Fruit fly (Drosophila melanogaster) whole organism, prepupa: Measurements from ENCODE around the gene Klp31E.

Source experiments
- Blimp-1 ChIP-seq: fragments of 200-800 bp; sonication (Bioruptor generic); optimal IDR thresholded peaks from 3 replicates; lab custom pipeline; 2017; ENCODE audit warnings: missing biosample characterization, missing genetic modification characterization, mild to moderate bottlenecking, moderate library complexity, missing genetic modification reagents
- CG10669 ChIP-seq: fragments of 200-800 bp; sonication (Bioruptor generic); optimal IDR thresholded peaks from 3 replicates; lab custom pipeline; 2018; ENCODE audit warnings: missing biosample characterization, mild to moderate bottlenecking, missing genetic modification characterization, moderate library complexity
- CG11294 ChIP-seq: fragments of 200-800 bp; sonication (Bioruptor generic); IDR thresholded peaks from 2 replicates; pipeline ENCODE4 v1.3.6; 2022; ENCODE audit warnings: missing biosample characterization, missing genetic modification characterization
- CG11762 ChIP-seq: fragments of 200-800 bp; sonication (Bioruptor generic); optimal IDR thresholded peaks from 3 replicates; lab custom pipeline; 2016; ENCODE audit warnings: missing biosample characterization, missing genetic modification characterization; ENCODE audit not compliant: insufficient read depth
- CG11902 ChIP-seq: fragments of 200-800 bp; sonication (Bioruptor generic); optimal IDR thresholded peaks from 3 replicates; lab custom pipeline; 2016; ENCODE audit warnings: missing biosample characterization, missing genetic modification characterization
- CG15336 ChIP-seq: fragments of 200-800 bp; sonication (Bioruptor generic); IDR thresholded peaks from 2 replicates; pipeline ENCODE4 v1.3.6; 2022; ENCODE audit warnings: missing biosample characterization, missing genetic modification characterization
- CG16779 ChIP-seq: fragments of 200-800 bp; sonication (Bioruptor generic); optimal IDR thresholded peaks from 3 replicates; lab custom pipeline; 2017; ENCODE audit warnings: missing biosample characterization, mild to moderate bottlenecking, missing genetic modification characterization
- CG3032 ChIP-seq: fragments of 200-800 bp; optimal IDR thresholded peaks from 2 replicates; lab custom pipeline; 2019; ENCODE audit warnings: missing biosample characterization, mild to moderate bottlenecking, missing genetic modification characterization, moderate library complexity
- CG31627 ChIP-seq: fragments of 200-800 bp; sonication (Bioruptor generic); optimal IDR thresholded peaks from 3 replicates; lab custom pipeline; 2016; ENCODE audit warnings: missing biosample characterization, missing genetic modification characterization
- CG34406 ChIP-seq: fragments of 200-800 bp; sonication (Bioruptor generic); optimal IDR thresholded peaks from 3 replicates; lab custom pipeline; 2016; ENCODE audit warnings: missing biosample characterization, missing genetic modification characterization
- CG3919 ChIP-seq: fragments of 200-800 bp; sonication (Bioruptor generic); optimal IDR thresholded peaks from 3 replicates; lab custom pipeline; 2016; ENCODE audit warnings: missing biosample characterization, missing genetic modification characterization
- CG4318 ChIP-seq: fragments of 200-800 bp; sonication (Bioruptor generic); optimal IDR thresholded peaks from 3 replicates; lab custom pipeline; 2017; ENCODE audit warnings: missing biosample characterization, mild to moderate bottlenecking, missing genetic modification characterization
- CG6276 ChIP-seq: fragments of 200-800 bp; sonication (Bioruptor generic); optimal IDR thresholded peaks from 2 replicates; lab custom pipeline; 2017; ENCODE audit warnings: missing biosample characterization, mild to moderate bottlenecking, missing genetic modification characterization
- CG6808 ChIP-seq: fragments of 200-800 bp; sonication (Bioruptor generic); optimal IDR thresholded peaks from 3 replicates; lab custom pipeline; 2017; ENCODE audit warnings: missing biosample characterization, missing genetic modification characterization, mild to moderate bottlenecking, moderate library complexity, missing genetic modification reagents
- CG7368 ChIP-seq: fragments of 200-800 bp; sonication (Bioruptor generic); optimal IDR thresholded peaks from 3 replicates; lab custom pipeline; 2016; ENCODE audit warnings: missing biosample characterization, missing genetic modification characterization
- CG8119 ChIP-seq: fragments of 200-800 bp; sonication (Bioruptor generic); IDR thresholded peaks from 3 replicates; pipeline ENCODE4 v1.3.6; 2022; ENCODE audit warnings: missing biosample characterization, missing genetic modification characterization
- CG8319 ChIP-seq: fragments of 200-800 bp; sonication (Bioruptor generic); optimal IDR thresholded peaks from 3 replicates; lab custom pipeline; 2016; ENCODE audit warnings: missing biosample characterization, missing genetic modification characterization
- CG8632 ChIP-seq: fragments of 200-800 bp; sonication (Bioruptor generic); optimal IDR thresholded peaks from 3 replicates; lab custom pipeline; 2016; ENCODE audit warnings: missing biosample characterization, missing genetic modification characterization
- Eip78C ChIP-seq: fragments of 200-800 bp; sonication (Bioruptor generic); peaks from one replicate; lab custom pipeline; 2016; ENCODE audit warnings: missing biosample characterization, missing genetic modification characterization
- Eip93F ChIP-seq: fragments of 200-800 bp; sonication (Bioruptor generic); optimal IDR thresholded peaks from 2 replicates; lab custom pipeline; 2016; ENCODE audit warnings: missing biosample characterization, mild to moderate bottlenecking, missing genetic modification characterization
- Ets21C ChIP-seq: fragments of 200-800 bp; sonication (Bioruptor generic); optimal IDR thresholded peaks from 3 replicates; lab custom pipeline; 2016; ENCODE audit warnings: missing biosample characterization, missing genetic modification characterization
- Gug ChIP-seq: fragments of 200-800 bp; sonication (Bioruptor generic); IDR thresholded peaks from 2 replicates; pipeline ENCODE4 v1.3.6; 2022; ENCODE audit warnings: missing biosample characterization, missing genetic modification characterization
- Lpt ChIP-seq: fragments of 200-800 bp; sonication (Bioruptor generic); optimal IDR thresholded peaks from 3 replicates; lab custom pipeline; 2016; ENCODE audit warnings: missing biosample characterization, missing genetic modification characterization
- Met ChIP-seq: fragments of 200-800 bp; sonication (Bioruptor generic); optimal IDR thresholded peaks from 3 replicates; lab custom pipeline; 2016; ENCODE audit warnings: missing biosample characterization, missing genetic modification characterization
- OdsH ChIP-seq: fragments of 200-800 bp; sonication (Bioruptor generic); optimal IDR thresholded peaks from 3 replicates; lab custom pipeline; 2016; ENCODE audit warnings: missing biosample characterization, missing genetic modification characterization
- acj6 ChIP-seq: fragments of 200-800 bp; sonication (Bioruptor generic); optimal IDR thresholded peaks from 3 replicates; lab custom pipeline; 2016; ENCODE audit warnings: missing biosample characterization, missing genetic modification characterization
- cyc ChIP-seq: fragments of 200-800 bp; sonication (Bioruptor generic); optimal IDR thresholded peaks from 3 replicates; lab custom pipeline; 2016; ENCODE audit warnings: missing biosample characterization, missing genetic modification characterization
- esn ChIP-seq: fragments of 200-800 bp; sonication (Bioruptor generic); optimal IDR thresholded peaks from 2 replicates; lab custom pipeline; 2016; ENCODE audit warnings: missing biosample characterization, mild to moderate bottlenecking, missing genetic modification characterization, moderate library complexity
- fd59A ChIP-seq: fragments of 200-800 bp; sonication (Bioruptor generic); optimal IDR thresholded peaks from 2 replicates; lab custom pipeline; 2017; ENCODE audit warnings: missing biosample characterization, mild to moderate bottlenecking, missing genetic modification characterization, missing genetic modification reagents
- fkh ChIP-seq: fragments of 200-800 bp; sonication (Bioruptor generic); optimal IDR thresholded peaks from 3 replicates; lab custom pipeline; 2017; ENCODE audit warnings: missing biosample characterization, mild to moderate bottlenecking, missing genetic modification characterization, moderate library complexity
- lz ChIP-seq: fragments of 200-800 bp; sonication (Bioruptor generic); optimal IDR thresholded peaks from 3 replicates; lab custom pipeline; 2016; ENCODE audit warnings: missing biosample characterization, missing genetic modification characterization
- topi ChIP-seq: fragments of 200-800 bp; sonication (Bioruptor generic); optimal IDR thresholded peaks from 3 replicates; lab custom pipeline; 2016; ENCODE audit warnings: missing biosample characterization, missing genetic modification characterization

Gene Klp31E

DNA sequence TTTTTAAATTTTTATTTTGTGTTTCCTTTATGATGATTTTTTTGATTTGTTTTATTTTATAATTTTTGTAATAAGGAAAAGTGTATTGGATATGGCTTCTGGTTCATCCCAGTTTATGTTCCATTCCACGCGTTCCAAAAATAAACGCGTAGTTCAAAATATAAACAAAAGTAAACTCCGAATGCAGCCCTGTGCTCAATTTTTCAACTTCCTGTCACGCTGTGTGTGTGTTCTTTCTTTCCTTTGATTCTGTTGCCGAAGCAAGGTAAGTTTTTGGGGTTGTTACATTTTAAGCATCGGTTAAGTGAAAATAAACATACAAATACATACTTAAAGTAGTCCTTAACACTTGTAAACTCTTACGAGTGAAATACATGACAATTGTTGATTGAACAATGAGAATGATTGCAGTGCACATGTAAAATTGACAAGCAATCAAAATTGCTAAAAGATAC is 5.7 kb upstream of the Klp31E start, which contains the start of the genes Ip259 and RpS27A (continued):
- TF ChIP-seq CG16779 (no peak), OdsH (GFP tag; lab: Kevin White, UChicago) (peak; percentile 58), Eip93F (peak; percentile 21), Eip78C (GFP tag; lab: Kevin White, UChicago) (peak; percentile 90), Blimp-1 (peak; percentile 61), CG11762 (peak; percentile 27), CG10669 (GFP tag; lab: Kevin White, UChicago) (peak; percentile 62), CG11294 (GFP tag; lab: Robert Waterston, UW) (no peak), CG3919 (GFP tag; lab: Kevin White, UChicago) (no peak), esn (GFP tag; lab: Kevin White, UChicago) (peak; percentile 85), topi (GFP tag; lab: Kevin White, UChicago) (peak; percentile 71), CG15336 (GFP tag; lab: Robert Waterston, UW) (no peak), CG3032 (peak; percentile 62), lz (GFP tag; lab: Kevin White, UChicago) (peak; percentile 80), cyc (GFP tag; lab: Kevin White, UChicago) (peak; percentile 76), Gug (GFP tag; lab: Robert Waterston, UW) (0 out of 2 replicates have a peak, but pooled peaks have one; percentile 19), CG31627 (GFP tag; lab: Kevin White, UChicago) (peak; percentile 77), CG8632 (GFP tag; lab: Kevin White, UChicago) (peak; percentile 32), acj6 (GFP tag; lab: Kevin White, UChicago) (peak; percentile 70)
- TF ChIP-seq, all 60 proteins: peak for 32

DNA sequence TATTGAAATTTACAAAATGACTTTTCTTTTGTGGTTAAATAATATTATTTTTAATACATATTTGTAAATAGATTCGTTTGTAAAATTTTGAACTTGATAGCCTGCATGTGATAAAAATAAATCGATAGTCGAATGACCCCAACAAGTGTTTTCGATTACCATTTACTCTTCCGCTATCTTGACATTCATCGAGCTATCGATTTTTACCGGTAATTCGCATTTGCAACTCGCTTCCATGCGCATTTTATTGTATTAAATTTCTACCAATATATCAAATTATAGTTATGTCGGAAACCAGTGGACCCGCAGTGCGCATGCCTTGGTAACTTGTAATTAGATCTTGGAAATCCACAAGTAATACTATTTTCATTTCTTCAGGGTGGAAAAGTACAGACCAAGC is 5.2 kb downstream of the Klp31E start, which contains the start of gene RfC3:
RfC3 (plus strand) TSS at position 210 of the 400 bp plus-strand sequence.
- TF ChIP-seq CG11902 (GFP tag; lab: Kevin White, UChicago): no peak
- TF ChIP-seq CG16779: no peak
- no peak for TF ChIP-seq CG8119
- no peak for TF ChIP-seq fd59A (GFP tag; lab: Kevin White, UChicago)
- no peak for TF ChIP-seq CG3919 (GFP tag; lab: Kevin White, UChicago)
- no peak for TF ChIP-seq Met (GFP tag; lab: Kevin White, UChicago)

DNA sequence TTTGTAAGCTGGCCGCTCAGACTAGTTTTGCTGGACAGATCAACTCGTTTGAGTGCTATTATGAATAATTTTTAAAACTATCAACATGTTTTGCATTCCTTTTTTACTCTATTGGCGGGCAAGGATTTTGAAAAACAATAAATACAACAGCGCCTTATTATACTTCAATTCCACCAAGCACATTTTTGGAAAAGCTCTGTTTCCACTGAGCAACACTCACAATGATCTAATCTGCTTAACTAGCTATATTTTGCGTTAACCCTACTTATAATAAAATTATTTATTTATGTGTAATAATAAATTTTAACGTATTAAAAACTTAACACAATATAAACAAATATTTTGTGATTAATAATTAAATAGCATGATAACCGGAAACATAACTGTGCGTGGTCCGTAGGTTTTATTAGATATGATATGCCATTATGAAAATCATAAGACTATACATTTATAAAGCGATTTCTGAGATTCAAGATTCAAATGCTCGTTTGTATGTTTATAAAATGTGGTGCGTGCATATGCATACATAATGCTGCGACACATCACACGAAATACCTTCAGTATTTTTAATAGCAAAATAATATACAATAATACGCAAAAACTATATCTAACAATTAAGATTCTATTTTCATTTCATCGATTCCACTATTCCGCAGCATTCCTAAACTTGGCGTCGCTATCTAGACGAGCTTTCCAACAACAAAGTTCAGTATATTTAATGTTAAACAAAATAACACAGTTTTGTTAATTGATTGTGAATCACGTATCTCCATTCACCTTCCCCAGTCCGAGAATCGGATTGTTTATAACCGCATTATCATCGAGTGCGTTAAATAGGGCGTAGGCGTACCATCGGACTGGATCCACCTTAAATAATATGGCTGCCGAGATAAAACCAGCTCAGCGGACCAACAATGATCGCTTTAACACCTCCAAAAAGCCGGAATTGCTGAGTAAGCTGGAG is 9.1 kb downstream of the Klp31E start, which contains the start of the genes pie and Wdfy2:
pie (minus strand) TSS at position 138 of the 964 bp plus-strand sequence.
Wdfy2 (plus strand) TSS at position 649 of the 964 bp plus-strand sequence.
- TF ChIP-seq CG31627 (GFP tag; lab: Kevin White, UChicago): no peak
- no peak for TF ChIP-seq CG11294 (GFP tag; lab: Robert Waterston, UW)
- peak; percentile 6 for TF ChIP-seq cyc (GFP tag; lab: Kevin White, UChicago)
- no peak for TF ChIP-seq CG6808 (GFP tag; lab: Kevin White, UChicago)
- peak; percentile 21 for TF ChIP-seq CG3032

DNA sequence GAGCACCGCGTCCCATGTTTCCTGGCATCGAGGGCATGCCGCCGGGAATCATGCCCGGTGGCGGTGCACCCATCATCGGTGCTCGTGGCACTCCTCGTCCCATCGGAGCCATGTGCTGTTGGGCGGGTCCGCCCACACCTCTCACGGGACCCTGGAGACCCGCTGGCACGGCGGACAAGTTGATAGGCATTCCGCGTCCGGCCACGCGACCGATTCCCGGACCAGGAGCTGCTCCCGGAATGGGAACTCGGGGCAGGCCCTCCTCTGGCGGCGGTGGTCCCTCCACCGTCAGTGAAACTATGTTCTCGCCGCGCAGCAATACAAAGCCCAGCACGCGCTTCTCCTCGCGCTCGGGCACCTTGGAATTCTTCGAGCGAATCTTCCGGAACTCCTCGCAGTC is 11.8 kb downstream of the Klp31E start:
- TF ChIP-seq Lpt: no peak
- no peak for TF ChIP-seq CG7368 (GFP tag; lab: Kevin White, UChicago)
- TF ChIP-seq CG4318: no peak
- no peak for TF ChIP-seq Ets21C (GFP tag; lab: Kevin White, UChicago)
- no peak for TF ChIP-seq CG8632 (GFP tag; lab: Kevin White, UChicago)
- TF ChIP-seq CG8319 (GFP tag; lab: Kevin White, UChicago): no peak
- no peak for TF ChIP-seq Eip78C (GFP tag; lab: Kevin White, UChicago)
- TF ChIP-seq fkh (GFP tag; lab: Kevin White, UChicago): no peak
- no peak for TF ChIP-seq CG11902 (GFP tag; lab: Kevin White, UChicago)
- TF ChIP-seq CG34406: no peak
- TF ChIP-seq Met (GFP tag; lab: Kevin White, UChicago): no peak
- TF ChIP-seq CG6276 (GFP tag; lab: Kevin White, UChicago): no peak
- TF ChIP-seq, all 60 proteins: peak for 0
